Worm (Caenorhabditis elegans) whole organism, mixed stage, embryonic: ENCODE measurements around the gene D2096.5.

Experiments
- M03D4.4 ChIP-seq: sonication (generic microtip); optimal IDR thresholded peaks from 2 replicates; lab custom pipeline; 2017; ENCODE audit warnings: mild to moderate bottlenecking, missing genetic modification characterization, missing compliant biosample characterization
- bed-3 ChIP-seq: fragments of 200-800 bp; sonication (Bioruptor generic); optimal IDR thresholded peaks from 3 replicates; lab custom pipeline; 2018; ENCODE audit warnings: mild to moderate bottlenecking, missing genetic modification characterization, moderate library complexity, missing compliant biosample characterization
- blmp-1 ChIP-seq: fragments of 150-350 bp; optimal IDR thresholded peaks from 2 replicates; lab custom pipeline; 2014; ENCODE audit warnings: missing biosample characterization, missing genetic modification characterization
- ceh-43 ChIP-seq: fragments of 200-800 bp; sonication (Bioruptor generic); optimal IDR thresholded peaks from 2 replicates; lab custom pipeline; 2018; ENCODE audit warnings: mild to moderate bottlenecking, missing genetic modification characterization, moderate library complexity, missing compliant biosample characterization
- ceh-83 ChIP-seq: fragments of 200-800 bp; sonication (Bioruptor generic); optimal IDR thresholded peaks from 2 replicates; lab custom pipeline; 2018; ENCODE audit warnings: mild to moderate bottlenecking, missing genetic modification characterization, missing compliant biosample characterization
- ces-1 ChIP-seq: fragments of 150-350 bp; optimal IDR thresholded peaks from 2 replicates; lab custom pipeline; 2014; ENCODE audit warnings: missing biosample characterization, missing genetic modification reagents, missing genetic modification characterization
- cnd-1 ChIP-seq: fragments of 200-800 bp; sonication (Bioruptor generic); optimal IDR thresholded peaks from 2 replicates; lab custom pipeline; 2018; ENCODE audit warnings: mild to moderate bottlenecking, missing genetic modification characterization, missing compliant biosample characterization
- drap-1 ChIP-seq: fragments of 200-800 bp; sonication (Bioruptor generic); optimal IDR thresholded peaks from 3 replicates; lab custom pipeline; 2018; ENCODE audit warnings: mild to moderate bottlenecking, missing genetic modification characterization, missing compliant biosample characterization
- elt-1 ChIP-seq: sonication (generic microtip); optimal IDR thresholded peaks from 2 replicates; lab custom pipeline; 2017; ENCODE audit warnings: missing genetic modification characterization, mild to moderate bottlenecking, missing compliant biosample characterization, antibody characterized with exemption, moderate library complexity, borderline replicate concordance; ENCODE audit not compliant: insufficient read depth
- elt-3 ChIP-seq: fragments of 150-350 bp; optimal IDR thresholded peaks from 2 replicates; lab custom pipeline; 2014; ENCODE audit warnings: missing biosample characterization, missing genetic modification characterization
- flh-1 ChIP-seq: fragments of 200-800 bp; sonication (Bioruptor generic); optimal IDR thresholded peaks from 2 replicates; lab custom pipeline; 2018; ENCODE audit warnings: mild to moderate bottlenecking, missing genetic modification characterization, moderate library complexity, missing compliant biosample characterization
- ham-2 ChIP-seq: fragments of 200-800 bp; sonication (Bioruptor generic); optimal IDR thresholded peaks from 2 replicates; lab custom pipeline; 2018; ENCODE audit warnings: mild to moderate bottlenecking, missing genetic modification characterization, missing compliant biosample characterization
- hlh-1 ChIP-seq: fragments of 150-350 bp; optimal IDR thresholded peaks from 2 replicates; lab custom pipeline; 2014; ENCODE audit warnings: missing biosample characterization, missing genetic modification reagents, missing genetic modification characterization
- lin-13 ChIP-seq: fragments of 150-350 bp; optimal IDR thresholded peaks from 2 replicates; lab custom pipeline; 2014; ENCODE audit warnings: missing biosample characterization, missing genetic modification characterization
- lin-32 ChIP-seq: fragments of 200-800 bp; sonication (Bioruptor generic); optimal IDR thresholded peaks from 2 replicates; lab custom pipeline; 2018; ENCODE audit warnings: mild to moderate bottlenecking, missing genetic modification characterization, missing compliant biosample characterization
- lsy-2 ChIP-seq: fragments of 150-350 bp; optimal IDR thresholded peaks from 2 replicates; lab custom pipeline; 2014; ENCODE audit warnings: missing biosample characterization, missing genetic modification characterization
- mab-5 ChIP-seq: fragments of 150-350 bp; optimal IDR thresholded peaks from 2 replicates; lab custom pipeline; 2014; ENCODE audit warnings: missing biosample characterization, missing genetic modification characterization
- mep-1 ChIP-seq: fragments of 150-350 bp; optimal IDR thresholded peaks from 2 replicates; lab custom pipeline; 2017; ENCODE audit warnings: missing biosample characterization, missing genetic modification reagents, missing genetic modification characterization, inconsistent platforms
- mls-2 ChIP-seq: sonication (generic microtip); optimal IDR thresholded peaks from 2 replicates; lab custom pipeline; 2016; ENCODE audit warnings: mild to moderate bottlenecking, missing genetic modification characterization, moderate library complexity, missing compliant biosample characterization
- nhr-12 ChIP-seq: fragments of 150-350 bp; optimal IDR thresholded peaks from 2 replicates; lab custom pipeline; 2014; ENCODE audit warnings: missing biosample characterization, missing genetic modification characterization
- nhr-2 ChIP-seq: fragments of 150-350 bp; optimal IDR thresholded peaks from 2 replicates; lab custom pipeline; 2014; ENCODE audit warnings: missing biosample characterization, missing genetic modification characterization
- nhr-237 ChIP-seq: fragments of 150-350 bp; optimal IDR thresholded peaks from 2 replicates; lab custom pipeline; 2014; ENCODE audit warnings: missing biosample characterization, missing genetic modification characterization
- nhr-28 ChIP-seq: fragments of 150-350 bp; optimal IDR thresholded peaks from 2 replicates; lab custom pipeline; 2014; ENCODE audit warnings: missing biosample characterization, missing genetic modification characterization
- nhr-76 ChIP-seq: sonication (generic microtip); optimal IDR thresholded peaks from 2 replicates; lab custom pipeline; 2017; ENCODE audit warnings: missing biosample characterization, missing genetic modification characterization
- pha-4 ChIP-seq: fragments of 150-350 bp; optimal IDR thresholded peaks from 2 replicates; lab custom pipeline; 2018; ENCODE audit warnings: missing biosample characterization, missing genetic modification reagents, missing genetic modification characterization
- sem-2 ChIP-seq: fragments of 200-800 bp; sonication (Bioruptor generic); optimal IDR thresholded peaks from 2 replicates; lab custom pipeline; 2018; ENCODE audit warnings: mild to moderate bottlenecking, missing genetic modification characterization, missing compliant biosample characterization
- snpc-4 ChIP-seq: fragments of 150-350 bp; optimal IDR thresholded peaks from 2 replicates; lab custom pipeline; 2014; ENCODE audit warnings: missing biosample characterization, missing genetic modification characterization
- tbx-8 ChIP-seq: fragments of 200-800 bp; sonication (Bioruptor generic); optimal IDR thresholded peaks from 2 replicates; lab custom pipeline; 2018; ENCODE audit warnings: mild to moderate bottlenecking, missing genetic modification characterization, moderate library complexity, missing compliant biosample characterization
- unc-120 ChIP-seq: sonication (generic microtip); optimal IDR thresholded peaks from 2 replicates; lab custom pipeline; 2017; ENCODE audit warnings: missing genetic modification characterization, missing compliant biosample characterization; ENCODE audit not compliant: poor library complexity, severe bottlenecking
- unc-39 ChIP-seq: fragments of 150-350 bp; optimal IDR thresholded peaks from 2 replicates; lab custom pipeline; 2014; ENCODE audit warnings: missing biosample characterization, missing genetic modification characterization
- unc-62 ChIP-seq: fragments of 150-350 bp; optimal IDR thresholded peaks from 2 replicates; lab custom pipeline; 2014; ENCODE audit warnings: missing biosample characterization, missing genetic modification reagents, missing genetic modification characterization
- zip-8 ChIP-seq: fragments of 150-350 bp; optimal IDR thresholded peaks from 2 replicates; lab custom pipeline; 2014; ENCODE audit warnings: missing biosample characterization, missing genetic modification characterization

D2096.5 gene

DNA sequence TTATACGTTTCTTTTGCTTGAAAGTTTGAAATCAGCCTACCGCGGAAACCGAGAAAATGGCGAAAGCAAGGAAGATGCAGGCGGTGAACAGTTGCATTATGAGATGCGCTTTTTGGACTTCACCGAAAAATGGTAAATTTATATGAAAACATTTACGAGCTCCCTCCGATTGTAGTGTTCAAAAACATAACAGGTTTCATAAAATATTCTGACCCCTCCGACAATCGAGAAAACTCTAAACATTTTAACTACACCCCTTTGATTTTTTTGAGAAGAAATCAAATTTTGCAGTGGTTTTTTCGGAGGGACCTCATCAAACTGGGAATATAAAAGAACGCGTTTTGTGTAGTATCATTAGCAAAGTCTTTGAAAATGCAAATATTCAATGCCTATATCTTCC is 12.5 kb downstream of the D2096.5 start, which contains the start of the genes F17E9.18 and F17E9.15:
Gene F17E9.18, minus strand, starts transcription at position 101 of the 400 bp plus-strand sequence.
Gene F17E9.15, plus strand, starts transcription at position 368 of the 400 bp plus-strand sequence.
- TF ChIP-seq snpc-4 (tag; lab: Kevin White, UChicago) (no peak), lin-32 (GFP tag; lab: Kevin White, UChicago) (no peak), mls-2 (tag; lab: Kevin White, UChicago) (no peak), unc-39 (tag; lab: Kevin White, UChicago) (no peak), zip-8 (tag; lab: Kevin White, UChicago) (no peak), hlh-1 (tag; lab: Kevin White, UChicago) (no peak), nhr-2 (tag; lab: Kevin White, UChicago) (no peak), ceh-83 (GFP tag; lab: Kevin White, UChicago) (no peak), tbx-8 (GFP tag; lab: Kevin White, UChicago) (no peak), elt-3 (tag; lab: Kevin White, UChicago) (no peak), sem-2 (GFP tag; lab: Kevin White, UChicago) (no peak), flh-1 (GFP tag; lab: Kevin White, UChicago) (no peak)

ce11 chrIV:8345518-8345917 is 14.0 kb downstream of the D2096.5 start, which contains the start of gene F17E9.5:
F17E9.5 (plus strand) TSS chrIV:8345818.
- no peak for TF ChIP-seq ceh-43 (GFP tag; lab: Kevin White, UChicago)
- no peak for TF ChIP-seq lin-32 (GFP tag; lab: Kevin White, UChicago)
- no peak for TF ChIP-seq elt-1 (tag; lab: Kevin White, UChicago)
- no peak for TF ChIP-seq mep-1 (tag; lab: Kevin White, UChicago)
- no peak for TF ChIP-seq mab-5 (tag; lab: Kevin White, UChicago)
- TF ChIP-seq zip-8 (tag; lab: Kevin White, UChicago): no peak
- TF ChIP-seq lsy-2 (tag; lab: Kevin White, UChicago): no peak
- no peak for TF ChIP-seq nhr-2 (tag; lab: Kevin White, UChicago)
- TF ChIP-seq ces-1 (GFP tag; lab: Kevin White, UChicago): no peak
- no peak for TF ChIP-seq nhr-28 (tag; lab: Kevin White, UChicago)
- TF ChIP-seq pha-4 (tag; lab: Kevin White, UChicago): no peak
- TF ChIP-seq unc-39 (tag; lab: Kevin White, UChicago): no peak
- TF ChIP-seq mls-2 (tag; lab: Kevin White, UChicago): no peak
- no peak for TF ChIP-seq ceh-83 (GFP tag; lab: Kevin White, UChicago)
- TF ChIP-seq hlh-1 (tag; lab: Kevin White, UChicago): no peak
- TF ChIP-seq ham-2 (GFP tag; lab: Kevin White, UChicago): no peak
- no peak for TF ChIP-seq cnd-1
- TF ChIP-seq, all 35 proteins: peak for 0

ce11 chrIV:8342385-8342784 is 17.2 kb downstream of the D2096.5 start, which contains the start of gene lgc-5:
lgc-5 (plus strand) TSS chrIV:8342685.
- TF ChIP-seq elt-1 (tag; lab: Kevin White, UChicago) (no peak), lin-32 (GFP tag; lab: Kevin White, UChicago) (no peak), lsy-2 (tag; lab: Kevin White, UChicago) (no peak), unc-120 (tag; lab: Kevin White, UChicago) (no peak), ham-2 (GFP tag; lab: Kevin White, UChicago) (no peak), ceh-43 (GFP tag; lab: Kevin White, UChicago) (no peak), mls-2 (tag; lab: Kevin White, UChicago) (no peak), nhr-12 (no peak), tbx-8 (GFP tag; lab: Kevin White, UChicago) (no peak), ceh-83 (GFP tag; lab: Kevin White, UChicago) (no peak), blmp-1 (no peak), mab-5 (tag; lab: Kevin White, UChicago) (no peak), nhr-28 (tag; lab: Kevin White, UChicago) (no peak)

ce11 chrIV:8339636-8340035 is 19.9 kb downstream of the D2096.5 start, which contains the start of gene lgc-6:
lgc-6 (plus strand) TSS chrIV:8339936.
- no peak for TF ChIP-seq blmp-1
- no peak for TF ChIP-seq drap-1 (GFP tag; lab: Kevin White, UChicago)

DNA sequence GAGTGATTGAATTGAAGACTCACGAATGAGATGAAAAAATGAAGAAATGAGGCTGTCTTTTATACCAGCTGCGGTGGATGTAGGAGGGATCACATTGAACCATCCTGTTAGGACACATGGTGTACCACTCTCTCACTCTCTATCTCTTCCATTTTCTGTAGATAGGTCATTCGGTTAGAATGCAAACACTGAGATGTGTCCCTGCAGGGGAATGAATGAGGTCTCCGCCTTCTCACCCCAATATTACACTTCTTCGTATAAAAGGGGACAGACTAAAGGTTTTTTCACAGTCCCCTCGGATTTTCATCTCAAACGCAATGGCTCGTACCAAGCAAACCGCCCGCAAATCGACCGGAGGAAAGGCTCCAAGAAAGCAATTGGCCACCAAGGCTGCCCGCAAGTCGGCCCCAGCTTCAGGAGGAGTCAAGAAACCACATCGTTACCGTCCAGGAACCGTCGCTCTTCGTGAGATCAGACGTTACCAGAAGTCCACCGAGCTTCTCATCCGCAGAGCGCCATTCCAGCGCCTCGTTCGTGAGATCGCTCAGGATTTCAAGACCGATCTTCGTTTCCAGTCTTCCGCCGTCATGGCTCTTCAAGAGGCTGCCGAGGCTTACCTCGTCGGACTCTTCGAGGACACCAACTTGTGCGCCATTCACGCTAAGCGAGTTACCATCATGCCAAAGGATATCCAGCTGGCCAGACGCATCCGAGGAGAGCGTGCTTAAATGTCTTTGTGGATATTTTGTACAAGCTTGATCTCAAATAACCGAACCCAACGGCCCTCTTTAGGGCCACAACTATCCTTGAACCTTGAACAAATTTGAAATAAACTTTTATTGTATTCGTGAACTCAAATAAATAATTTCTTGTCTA is 25.3 kb downstream of the D2096.5 start, which contains the start of gene his-32:
Gene his-32, plus strand, starts transcription at position 318 of the 876 bp plus-strand sequence.
- TF ChIP-seq drap-1 (GFP tag; lab: Kevin White, UChicago) (peak; percentile 63), tbx-8 (GFP tag; lab: Kevin White, UChicago) (peak; percentile 72), mep-1 (tag; lab: Kevin White, UChicago) (peak; percentile 92), unc-120 (tag; lab: Kevin White, UChicago) (no peak), nhr-76 (tag; lab: Kevin White, UChicago) (no peak), mls-2 (tag; lab: Kevin White, UChicago) (peak; percentile 61), mab-5 (tag; lab: Kevin White, UChicago) (no peak), ces-1 (GFP tag; lab: Kevin White, UChicago) (peak; percentile 39), M03D4.4 (peak; percentile 75), pha-4 (tag; lab: Kevin White, UChicago) (peak; percentile 92), bed-3 (no peak), lin-32 (GFP tag; lab: Kevin White, UChicago) (peak; percentile 65), unc-39 (tag; lab: Kevin White, UChicago) (peak; percentile 96), nhr-12 (peak; percentile 87), elt-1 (tag; lab: Kevin White, UChicago) (peak; percentile 20), snpc-4 (tag; lab: Kevin White, UChicago) (no peak), ceh-43 (GFP tag; lab: Kevin White, UChicago) (peak; percentile 45), sem-2 (GFP tag; lab: Kevin White, UChicago) (peak; percentile 78), hlh-1 (tag; lab: Kevin White, UChicago) (peak; percentile 64), cnd-1 (peak; percentile 95), lsy-2 (tag; lab: Kevin White, UChicago) (peak; percentile 78), nhr-237 (tag; lab: Kevin White, UChicago) (no peak), ceh-83 (GFP tag; lab: Kevin White, UChicago) (peak; percentile 76), lin-13 (tag; lab: Kevin White, UChicago) (peak; percentile 98), unc-62 (GFP tag; lab: Kevin White, UChicago) (peak; percentile 89), ham-2 (GFP tag; lab: Kevin White, UChicago) (no peak), blmp-1 (no peak)
